Fruit fly (Drosophila melanogaster) S2 (cell line): Measurements from ENCODE around the gene Ssl1.

Source experiments
- CG8478 ChIP-seq: fragments of >200 bp; optimal IDR thresholded peaks from 2 replicates; lab custom pipeline; 2018
- CTCF ChIP-seq, 2 experiments: fragments of >200 bp; optimal IDR thresholded peaks; 2 replicates each; lab custom pipeline; 2018

dm6 chr3L:22885843-22886242 lies 7.0 kb downstream of the Ssl1 start:
- TF ChIP-seq CG8478 (lab: Kevin White, UChicago) (no peak), CTCF (optimal IDR thresholded peaks at IDR 0.05; lab: Kevin White, UChicago) (no peak)
